Fruit fly (Drosophila melanogaster): ENCODE data around the gene CG34034.

CG34034 gene

DNA sequence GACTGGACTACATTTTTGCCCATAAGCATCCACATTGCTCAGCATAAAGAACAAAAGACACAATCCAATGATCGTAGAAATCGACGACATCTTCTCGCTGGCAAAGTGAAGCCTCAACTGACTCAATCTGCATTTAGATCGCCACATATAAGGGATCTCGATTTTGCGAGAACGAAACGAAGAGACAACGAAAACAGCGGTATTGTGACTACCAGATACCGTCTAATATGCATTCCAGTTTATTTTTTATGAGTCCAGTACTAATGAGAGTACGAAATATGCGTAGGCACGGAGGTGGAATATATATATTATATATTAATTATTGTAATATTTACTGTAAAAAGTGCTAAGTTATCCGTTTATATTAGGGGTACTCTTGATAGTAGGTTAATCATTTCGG, at the start of gene CG34034:
CG34034 (minus strand) TSS at position 101 of the 400 bp plus-strand sequence.
- TF ChIP-seq CG8478 (optimal IDR thresholded peaks at IDR 0.05) (no peak), CTCF (optimal IDR thresholded peaks at IDR 0.05) (no peak)

- TF ChIP-seq CTCF (optimal IDR thresholded peaks at IDR 0.05) (no peak), CG8478 (optimal IDR thresholded peaks at IDR 0.05) (no peak)
Observed at dm6 chr3R:21782295-21782922, 43.5 kb upstream of the CG34034 start, which contains the start of gene tsl. Gene tsl (minus strand): TSS chr3R:21782536.

DNA sequence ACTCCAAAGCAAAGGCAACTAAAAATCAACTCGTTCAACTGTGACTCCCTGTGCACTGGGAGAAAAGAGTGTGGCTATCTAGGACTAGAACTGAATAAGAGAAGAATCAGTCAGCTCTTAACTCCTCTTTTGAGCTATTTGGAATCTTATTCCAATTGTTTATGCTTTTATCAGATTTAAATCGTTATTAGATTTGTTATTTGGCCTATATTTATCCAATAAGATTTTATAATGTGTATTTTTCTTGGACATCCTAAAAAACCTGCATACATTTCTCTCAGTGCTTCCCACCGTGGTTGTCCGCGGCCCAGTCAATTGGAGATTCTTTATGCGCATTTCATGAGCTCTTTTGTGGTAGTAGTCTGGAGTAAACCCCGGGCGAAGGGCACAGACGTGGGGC, 42.5 kb upstream of the CG34034 start:
- TF ChIP-seq CG8478 (optimal IDR thresholded peaks at IDR 0.05) (no peak), CTCF (optimal IDR thresholded peaks at IDR 0.05) (no peak)

DNA sequence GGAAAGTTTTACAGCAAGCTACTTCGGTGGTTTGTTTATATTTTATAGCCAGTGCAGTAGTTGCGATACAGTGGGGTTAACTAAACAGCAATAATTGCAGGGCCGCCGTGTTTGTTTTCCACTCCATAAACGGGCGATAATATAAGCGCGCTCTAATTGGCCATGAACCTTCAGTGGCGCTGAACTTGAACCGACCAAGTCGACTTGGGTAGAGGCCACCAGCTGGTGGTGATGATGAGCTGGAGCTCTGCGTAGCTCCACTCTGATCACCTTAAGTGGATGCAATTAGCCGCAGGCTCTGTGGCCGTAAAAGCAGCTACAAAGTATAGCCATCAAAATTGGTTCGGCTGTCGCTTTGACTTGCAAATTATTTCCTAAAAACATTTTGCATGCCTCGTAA, 41.2 kb upstream of the CG34034 start:
- TF ChIP-seq CG8478 (optimal IDR thresholded peaks at IDR 0.05), result no peak
- no peak for TF ChIP-seq CTCF (optimal IDR thresholded peaks at IDR 0.05)

DNA sequence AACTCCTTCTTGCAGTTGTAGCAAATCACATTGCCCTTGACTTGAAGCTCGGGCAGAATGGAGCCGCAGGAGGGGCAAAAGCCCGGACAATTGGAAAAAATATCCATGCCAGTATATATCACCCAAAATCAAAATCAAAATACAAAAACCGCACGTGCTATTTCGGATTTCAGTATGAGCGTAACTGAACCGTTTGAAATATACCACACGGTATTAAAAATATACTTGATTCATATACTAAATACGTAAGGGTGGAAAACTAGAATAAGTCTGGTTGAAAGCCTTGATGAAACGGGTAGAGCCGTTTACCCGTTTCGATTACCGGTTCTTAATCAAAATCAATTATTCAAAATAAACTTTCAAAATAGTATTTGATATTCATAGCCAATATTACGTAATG, 38.8 kb upstream of the CG34034 start, which contains the start of gene Polr1H:
Polr1H (minus strand) TSS at position 188 of the 400 bp plus-strand sequence.
- TF ChIP-seq CTCF (optimal IDR thresholded peaks at IDR 0.05), result peak in 1 of 2 experiments; percentile 41
- TF ChIP-seq CG8478 (optimal IDR thresholded peaks at IDR 0.05), result no peak

DNA sequence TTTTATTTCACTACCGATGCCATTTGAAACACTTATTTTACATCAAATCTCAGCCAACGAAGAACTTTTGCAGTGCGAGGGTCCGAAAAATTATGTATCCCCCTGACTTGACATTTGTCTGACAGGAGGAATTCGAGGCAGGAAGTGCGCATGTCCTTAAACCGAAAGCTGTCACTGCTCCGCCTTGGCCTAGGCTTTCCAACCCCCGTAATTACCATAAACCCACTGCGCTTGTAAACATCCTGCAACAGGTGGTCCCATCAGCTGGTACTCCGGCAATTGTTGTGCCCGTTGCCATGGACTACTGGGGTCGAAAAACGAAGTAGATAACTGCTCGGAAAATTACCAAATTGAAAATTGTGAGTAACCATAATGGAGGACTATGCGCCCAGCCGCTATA, 36.9 kb upstream of the CG34034 start, which contains the start of the genes GABA-B-R2 and CG6800:
GABA-B-R2 (minus strand) TSS at position 75 of the 400 bp plus-strand sequence.
CG6800 (plus strand) TSS at position 373 of the 400 bp plus-strand sequence.
- TF ChIP-seq CG8478 (optimal IDR thresholded peaks at IDR 0.05), result no peak
- TF ChIP-seq CTCF (optimal IDR thresholded peaks at IDR 0.05), result no peak

DNA sequence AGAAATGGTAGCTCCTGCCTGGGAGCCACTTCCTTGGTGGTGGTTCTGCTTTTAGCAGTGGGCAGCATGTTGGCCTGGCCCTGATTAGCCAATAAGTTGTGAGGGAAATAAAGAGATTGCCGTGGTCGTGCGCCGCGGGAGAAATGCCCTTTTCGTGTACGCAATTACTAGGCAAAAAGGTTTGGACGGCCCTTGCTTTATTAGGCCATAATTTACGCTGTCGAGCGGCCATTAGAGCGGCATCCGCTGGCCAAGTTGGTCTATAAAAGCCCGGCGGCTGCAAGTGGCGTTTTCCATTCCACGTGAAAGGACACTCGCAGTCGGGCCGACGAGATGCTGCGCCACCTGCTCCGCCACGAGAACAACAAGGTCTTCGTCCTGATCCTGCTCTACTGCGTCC, 30.3 kb upstream of the CG34034 start, which contains the start of gene Burs:
Burs (plus strand) TSS at position 301 of the 400 bp plus-strand sequence.
- TF ChIP-seq CG8478 (optimal IDR thresholded peaks at IDR 0.05), result no peak
- no peak for TF ChIP-seq CTCF (optimal IDR thresholded peaks at IDR 0.05)

DNA sequence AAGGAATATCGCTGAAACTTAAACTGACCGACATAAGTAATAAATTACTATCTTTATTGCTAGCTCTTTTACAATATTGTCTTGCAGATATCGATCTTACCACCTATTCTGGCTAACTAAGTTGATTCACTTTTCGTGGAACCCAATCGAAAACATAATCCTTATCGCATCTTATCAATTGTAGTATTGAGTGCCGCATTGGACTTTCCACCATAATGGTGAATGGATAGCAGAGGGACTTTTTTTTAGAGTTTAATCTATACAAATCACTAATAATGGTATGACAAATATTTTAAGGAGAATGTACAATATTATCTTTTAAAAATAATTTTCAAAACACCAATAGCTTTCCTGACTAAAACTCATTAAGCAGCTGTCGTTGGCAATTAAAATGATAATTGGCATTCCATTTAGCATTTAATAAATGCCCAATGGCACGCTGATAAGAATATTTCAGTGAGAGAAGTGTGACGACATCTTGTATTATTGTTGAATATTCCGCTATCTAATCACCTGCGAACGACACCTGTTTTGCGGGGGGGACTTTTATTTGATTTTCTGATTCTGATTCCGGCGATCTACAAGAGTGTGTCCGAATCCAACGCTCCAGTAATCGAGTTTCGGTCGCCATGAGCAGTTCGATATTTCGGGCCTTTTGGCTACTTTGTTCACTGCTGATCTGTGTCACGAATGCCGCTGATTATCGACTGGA, 19.4 kb upstream of the CG34034 start, which contains the start of gene CG42335:
CG42335 (plus strand) TSS at position 620 of the 712 bp plus-strand sequence.
- TF ChIP-seq CG8478 (optimal IDR thresholded peaks at IDR 0.05), result no peak
- TF ChIP-seq CTCF (optimal IDR thresholded peaks at IDR 0.05), result no peak

DNA sequence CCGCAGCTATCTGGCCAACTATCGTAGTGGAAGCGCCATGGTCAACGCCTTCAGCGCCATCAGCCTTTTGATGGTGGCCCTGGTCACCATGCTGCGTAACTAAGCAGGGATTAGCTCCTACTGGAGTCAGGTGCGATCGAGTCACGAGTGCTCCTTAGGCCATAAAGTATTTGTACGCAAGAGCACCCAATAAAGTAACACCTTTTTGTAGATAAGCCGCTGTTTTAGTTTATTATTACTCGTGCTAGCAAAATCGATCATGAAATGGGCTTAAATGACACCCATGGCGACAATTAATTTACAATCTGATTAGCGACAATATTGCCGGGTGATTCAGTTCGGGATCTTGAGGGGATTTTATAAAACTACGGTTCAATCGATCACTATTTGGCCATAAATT, 18.6 kb upstream of the CG34034 start:
- TF ChIP-seq CG8478 (optimal IDR thresholded peaks at IDR 0.05) (no peak), CTCF (optimal IDR thresholded peaks at IDR 0.05) (no peak)

DNA sequence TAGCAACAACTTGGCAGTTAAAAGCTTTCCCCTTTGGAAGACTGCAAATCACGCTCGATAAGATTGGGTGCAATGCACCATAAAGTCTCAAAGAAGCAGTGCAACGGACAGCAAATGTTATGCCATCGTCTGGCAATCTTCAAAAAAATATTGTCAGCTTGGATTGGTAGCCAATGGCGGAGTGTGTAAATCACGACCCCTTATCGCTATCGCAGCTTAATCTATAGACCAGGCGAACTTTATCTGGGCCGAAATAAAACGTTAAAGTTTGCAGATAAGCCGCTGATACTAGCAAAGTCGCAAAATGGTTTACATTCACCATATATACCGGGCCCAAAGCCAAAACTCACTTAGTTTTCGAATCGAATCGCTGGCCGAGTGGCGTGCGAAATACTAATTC, 15.1 kb upstream of the CG34034 start, which contains the start of gene CG31198:
CG31198 (plus strand) TSS at position 351 of the 400 bp plus-strand sequence.
- no peak for TF ChIP-seq CTCF (optimal IDR thresholded peaks at IDR 0.05)
- TF ChIP-seq CG8478 (optimal IDR thresholded peaks at IDR 0.05), result no peak

DNA sequence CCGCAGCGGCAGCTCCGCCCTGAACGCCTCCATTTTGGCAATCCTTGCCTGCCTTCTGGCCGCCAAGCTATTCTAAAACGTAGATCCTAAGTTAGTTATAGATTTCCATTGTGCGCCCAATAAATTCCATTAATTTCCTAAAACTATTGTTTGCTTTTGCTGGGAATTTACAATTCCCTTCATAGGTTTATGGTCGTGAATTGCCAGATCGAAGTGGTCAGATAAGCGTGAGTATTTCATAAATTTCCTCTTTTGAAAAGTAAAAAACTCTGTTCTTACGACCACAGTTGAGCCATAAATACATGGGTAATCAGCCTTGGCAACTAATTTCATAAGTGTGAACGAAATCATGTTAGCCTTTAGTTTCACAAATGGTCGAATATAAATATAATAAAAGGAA, 14.2 kb upstream of the CG34034 start:
- TF ChIP-seq CTCF (optimal IDR thresholded peaks at IDR 0.05) (no peak), CG8478 (optimal IDR thresholded peaks at IDR 0.05) (no peak)

DNA sequence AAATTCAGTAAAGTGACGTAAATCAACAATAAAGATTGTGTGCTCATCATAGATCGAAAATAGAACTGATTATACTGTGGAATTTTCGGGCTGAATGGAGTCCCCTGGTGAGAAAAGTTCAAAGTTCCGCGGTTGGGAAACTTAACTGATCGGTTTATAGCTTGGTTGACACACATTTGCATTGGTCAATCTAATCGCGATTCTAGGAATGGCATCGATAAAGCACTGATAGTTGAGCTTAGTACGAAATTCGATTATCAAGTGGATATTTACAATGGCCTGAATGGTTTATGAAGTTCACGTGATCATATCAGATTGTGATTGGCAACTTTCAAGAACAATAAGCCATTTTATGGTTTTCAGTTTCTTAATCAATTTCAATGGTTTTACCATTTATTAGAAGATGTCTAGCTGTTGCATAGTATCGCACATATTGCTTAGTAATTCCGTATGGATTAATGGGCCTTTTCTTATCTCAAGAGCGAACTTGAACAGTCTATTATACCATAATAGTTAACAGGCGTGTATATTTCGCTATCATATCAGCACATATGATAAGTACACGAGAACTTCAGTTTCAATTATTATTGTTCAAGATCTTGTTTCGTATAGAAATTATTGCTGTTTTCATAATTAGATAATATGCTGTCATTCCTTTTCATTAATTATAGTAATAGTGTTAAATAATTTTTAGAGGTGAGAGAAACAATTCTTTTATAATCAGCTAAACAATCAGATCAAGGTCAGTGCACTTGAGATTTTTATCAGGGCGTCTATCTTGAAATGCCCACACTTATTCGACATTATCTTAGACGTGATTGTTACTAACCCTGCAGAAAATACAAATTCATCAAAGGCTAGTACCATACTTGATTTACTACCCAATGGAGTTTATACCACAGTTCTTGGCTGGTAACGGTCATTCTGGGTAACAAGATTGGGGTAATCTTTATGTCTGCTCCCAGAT, 10.3 kb upstream of the CG34034 start, which contains the start of gene CG31233:
CG31233 (plus strand) TSS at position 900 of the 967 bp plus-strand sequence.
- TF ChIP-seq CG8478 (optimal IDR thresholded peaks at IDR 0.05), result no peak

DNA sequence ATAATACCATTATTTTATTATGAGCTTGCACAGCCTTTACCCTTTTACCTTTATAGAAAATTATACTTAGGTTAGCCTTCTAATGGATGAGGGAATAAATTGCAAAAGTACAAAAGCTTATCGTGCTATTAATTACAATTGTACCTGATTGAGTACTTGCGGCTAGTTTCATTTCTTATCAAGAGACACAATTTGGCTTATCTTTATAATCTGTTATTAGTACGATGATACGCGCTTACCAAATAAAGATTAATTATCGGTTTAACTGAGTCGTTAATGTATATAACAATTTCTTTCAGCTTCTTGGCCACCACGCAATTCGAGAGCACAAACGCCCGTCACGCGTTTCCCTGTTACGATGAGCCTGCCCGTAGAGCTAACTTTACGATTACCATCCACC, 7.0 kb upstream of the CG34034 start:
- TF ChIP-seq CTCF (optimal IDR thresholded peaks at IDR 0.05) (no peak), CG8478 (optimal IDR thresholded peaks at IDR 0.05) (no peak)

DNA sequence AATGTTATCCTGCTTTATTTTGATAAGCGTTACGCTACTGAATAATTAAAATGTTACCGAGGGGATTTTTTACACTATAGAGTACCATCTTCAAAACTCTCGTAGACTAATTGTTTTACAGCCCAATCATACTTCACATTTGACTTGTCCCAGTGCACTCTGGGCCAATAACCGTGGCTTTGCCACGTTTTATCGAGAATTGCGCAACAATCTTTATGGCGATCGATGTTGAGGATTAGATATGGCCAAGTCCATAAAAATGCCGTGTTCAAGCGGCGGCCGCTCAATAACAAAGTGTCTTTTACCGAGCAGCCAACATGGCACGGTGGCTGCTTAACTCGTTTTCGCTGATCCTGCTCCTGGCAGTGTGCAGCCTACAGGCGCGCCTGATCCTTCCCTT, 6.1 kb upstream of the CG34034 start, which contains the start of gene CG31343:
CG31343 (plus strand) TSS at position 279 of the 400 bp plus-strand sequence.
- TF ChIP-seq CG8478 (optimal IDR thresholded peaks at IDR 0.05) (no peak), CTCF (optimal IDR thresholded peaks at IDR 0.05) (no peak)

Data from S2 (cell line).